Fruit fly (Drosophila melanogaster) Kc167 (cell line): ENCODE results near the gene Oatp33Eb.

ENCODE experiments used
- Myc ChIP-seq: fragments of >200 bp; optimal IDR thresholded peaks from 2 replicates; lab custom pipeline; 2017; ENCODE audit warnings: missing external identifiers
- Sin3A ChIP-seq: fragments of >200 bp; optimal IDR thresholded peaks from 2 replicates; lab custom pipeline; 2018; ENCODE audit warnings: missing external identifiers
- h ChIP-seq: fragments of >200 bp; optimal IDR thresholded peaks from 3 replicates; lab custom pipeline; 2018; ENCODE audit warnings: missing external identifiers
- insv ChIP-seq: fragments of >200 bp; optimal IDR thresholded peaks from 3 replicates; lab custom pipeline; 2018; ENCODE audit warnings: missing external identifiers
- psq ChIP-seq: fragments of >200 bp; optimal IDR thresholded peaks from 2 replicates; lab custom pipeline; 2017; ENCODE audit warnings: missing external identifiers
- ttk ChIP-seq: sonication (Bioruptor generic); optimal IDR thresholded peaks from 2 replicates; lab custom pipeline; 2017; ENCODE audit warnings: missing external identifiers

Oatp33Eb gene

DNA sequence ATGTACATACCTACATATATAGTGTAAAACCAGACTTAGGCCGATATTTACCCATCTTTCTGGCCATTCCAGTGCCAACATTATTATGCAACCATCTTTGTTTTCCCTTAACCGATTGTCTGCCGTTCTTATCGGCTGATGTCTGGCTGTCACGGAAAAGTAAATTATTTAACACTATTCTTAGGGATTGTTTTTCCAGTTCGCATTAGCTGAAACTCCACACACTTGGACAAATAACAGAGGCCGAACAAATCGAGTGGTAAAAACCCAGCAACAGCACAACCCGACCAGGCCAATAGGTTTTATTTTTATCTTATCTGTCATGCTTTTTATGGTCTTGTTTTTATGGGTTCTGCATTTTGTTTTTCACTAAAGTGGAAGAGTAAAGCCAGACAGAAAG, 25.3 kb downstream of the Oatp33Eb start:
- no peak for TF ChIP-seq h
- no peak for TF ChIP-seq Sin3A
- no peak for TF ChIP-seq insv (lab: Kevin White, UChicago)
- TF ChIP-seq psq (lab: Kevin White, UChicago) = no peak
- no peak for TF ChIP-seq Myc (lab: Kevin White, UChicago)
- TF ChIP-seq ttk (lab: Kevin White, UChicago) = no peak

DNA sequence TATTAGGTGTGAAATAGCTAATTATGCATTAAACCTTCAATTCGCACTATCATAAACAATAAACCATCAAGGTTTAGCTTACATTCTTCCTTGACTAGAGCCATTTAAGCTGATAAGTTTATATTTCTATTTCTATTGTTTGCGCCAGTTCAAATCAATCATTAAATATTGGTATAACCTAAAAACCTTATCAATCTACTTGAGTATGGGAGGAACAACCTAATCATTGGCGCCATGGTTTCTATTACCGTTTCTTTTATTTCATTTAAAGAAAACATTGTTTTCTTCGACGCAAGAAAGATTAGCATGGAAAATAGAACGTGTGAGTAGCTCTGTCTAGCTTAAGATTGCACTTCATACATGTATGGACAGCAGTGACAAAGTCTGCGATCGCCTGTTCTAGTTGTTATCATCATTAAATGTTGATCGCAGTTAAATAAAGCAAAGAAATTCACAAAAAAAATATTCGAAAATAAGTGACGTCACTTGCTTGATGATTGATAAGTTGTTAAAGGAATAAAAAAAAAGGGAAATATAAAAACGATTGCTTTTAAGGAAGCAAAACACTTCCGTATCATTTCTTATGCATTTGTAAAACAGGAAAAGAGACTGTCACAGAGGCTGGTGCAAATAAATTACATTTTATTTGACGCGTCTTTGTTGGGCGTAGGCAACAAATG, 26.1 kb downstream of the Oatp33Eb start:
- TF ChIP-seq Myc (lab: Kevin White, UChicago) (no peak), insv (lab: Kevin White, UChicago) (no peak), Sin3A (no peak), ttk (lab: Kevin White, UChicago) (no peak), h (no peak), psq (lab: Kevin White, UChicago) (no peak)

DNA sequence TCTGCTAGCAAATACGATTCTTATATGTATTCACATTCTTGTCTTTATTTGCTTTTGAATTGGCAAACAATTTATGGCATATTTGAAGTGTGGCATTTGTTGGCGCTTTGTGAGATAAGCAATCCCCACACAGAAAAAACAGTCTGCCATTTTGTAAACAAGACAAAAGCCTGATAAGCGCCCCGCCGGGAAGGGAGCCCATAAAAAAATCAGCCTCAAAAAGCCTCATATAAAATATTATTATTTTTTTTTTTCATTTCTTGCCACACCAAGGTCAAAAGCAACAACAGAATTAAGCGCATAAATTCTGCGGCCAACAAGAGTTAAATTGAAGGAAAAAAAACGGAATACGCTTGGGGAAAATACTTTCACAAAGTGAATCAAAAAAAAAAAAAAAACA, 27.0 kb downstream of the Oatp33Eb start:
- TF ChIP-seq psq (lab: Kevin White, UChicago) (no peak), h (no peak), ttk (lab: Kevin White, UChicago) (no peak), Sin3A (no peak), Myc (lab: Kevin White, UChicago) (no peak), insv (lab: Kevin White, UChicago) (no peak)

DNA sequence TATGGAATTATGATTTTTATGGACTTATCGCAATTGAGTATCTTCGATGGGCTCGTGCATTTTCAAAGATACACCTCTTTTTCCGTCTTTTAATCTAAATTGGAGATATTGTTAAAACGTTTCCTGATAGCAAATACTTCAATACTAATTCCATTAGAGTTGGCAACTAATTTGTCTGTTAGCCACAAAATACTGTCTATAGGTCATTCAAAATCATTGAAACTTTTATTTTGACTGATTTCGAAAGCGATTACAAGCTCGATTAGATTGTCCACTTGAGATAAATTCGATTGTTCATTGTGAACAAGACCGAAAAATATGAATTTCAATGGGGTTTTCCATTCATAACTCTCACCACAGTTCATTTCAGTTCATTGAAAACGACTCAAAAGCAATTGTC, 27.8 kb downstream of the Oatp33Eb start:
- TF ChIP-seq Myc (lab: Kevin White, UChicago) (no peak), psq (lab: Kevin White, UChicago) (no peak), h (no peak), ttk (lab: Kevin White, UChicago) (no peak), insv (lab: Kevin White, UChicago) (no peak), Sin3A (no peak)

DNA sequence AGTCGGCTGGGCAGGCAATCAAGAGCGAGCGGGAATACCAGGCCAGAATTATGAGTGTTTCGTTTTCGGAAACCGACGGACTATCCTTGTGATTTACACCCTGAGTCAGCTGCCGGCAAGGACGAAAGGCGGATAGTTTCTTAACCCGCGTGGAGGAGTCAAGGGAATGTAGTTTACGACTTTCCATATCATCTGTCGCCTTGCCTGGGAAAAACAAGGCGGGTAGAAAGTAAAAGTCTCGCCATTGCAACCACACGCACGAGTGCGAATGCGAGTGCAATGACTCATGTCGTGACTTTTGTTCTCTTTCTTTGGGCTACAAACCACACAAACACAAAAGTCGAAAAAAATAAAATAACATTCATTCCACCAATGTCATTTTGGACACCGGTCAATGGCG, 30.2 kb downstream of the Oatp33Eb start:
- TF ChIP-seq psq (lab: Kevin White, UChicago) (no peak), insv (lab: Kevin White, UChicago) (no peak), Myc (lab: Kevin White, UChicago) (no peak), h (no peak), ttk (lab: Kevin White, UChicago) (no peak), Sin3A (no peak)

DNA sequence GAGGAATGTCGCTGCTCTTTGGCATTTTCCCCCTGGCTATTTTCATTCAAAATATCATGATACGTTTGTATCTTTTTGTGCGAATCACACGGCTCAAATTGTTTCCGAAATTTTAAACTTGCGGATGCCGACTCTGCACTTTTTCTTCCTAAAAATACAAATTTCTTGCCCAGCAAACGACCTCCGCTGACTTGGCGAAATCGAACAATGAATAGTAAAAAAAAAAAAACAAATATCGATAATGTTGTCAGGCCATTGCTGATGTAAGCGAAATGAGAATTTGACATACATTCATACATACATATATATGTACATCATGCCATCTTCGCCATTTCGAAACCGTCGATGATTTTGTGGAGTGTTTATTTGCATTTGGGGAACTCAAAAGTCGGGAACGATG, 31.7 kb downstream of the Oatp33Eb start:
- TF ChIP-seq Myc (lab: Kevin White, UChicago) (no peak), Sin3A (no peak), ttk (lab: Kevin White, UChicago) (no peak), insv (lab: Kevin White, UChicago) (no peak), h (no peak), psq (lab: Kevin White, UChicago) (no peak)

DNA sequence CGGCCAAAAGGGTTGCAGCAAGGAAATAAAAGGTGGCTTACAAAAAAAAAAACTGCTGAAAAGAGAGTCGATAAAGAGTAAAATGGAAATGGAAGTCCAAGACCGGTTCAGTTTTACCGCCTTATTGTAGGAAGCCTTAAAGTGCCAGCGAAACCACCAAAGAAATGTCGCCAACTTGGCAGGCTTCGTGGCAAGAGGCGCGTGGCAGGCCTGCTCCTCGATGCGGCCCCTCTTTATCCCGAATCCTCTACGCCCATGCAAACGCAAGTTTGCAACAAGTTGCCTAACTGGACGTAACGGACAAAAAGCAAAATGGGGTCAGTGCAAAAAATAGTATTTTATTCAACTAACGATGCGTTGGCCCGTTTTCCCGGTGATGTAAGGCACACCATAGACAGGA, 32.6 kb downstream of the Oatp33Eb start:
- TF ChIP-seq psq (lab: Kevin White, UChicago) (no peak), ttk (lab: Kevin White, UChicago) (no peak), h (no peak), Myc (lab: Kevin White, UChicago) (no peak), Sin3A (no peak), insv (lab: Kevin White, UChicago) (no peak)

DNA sequence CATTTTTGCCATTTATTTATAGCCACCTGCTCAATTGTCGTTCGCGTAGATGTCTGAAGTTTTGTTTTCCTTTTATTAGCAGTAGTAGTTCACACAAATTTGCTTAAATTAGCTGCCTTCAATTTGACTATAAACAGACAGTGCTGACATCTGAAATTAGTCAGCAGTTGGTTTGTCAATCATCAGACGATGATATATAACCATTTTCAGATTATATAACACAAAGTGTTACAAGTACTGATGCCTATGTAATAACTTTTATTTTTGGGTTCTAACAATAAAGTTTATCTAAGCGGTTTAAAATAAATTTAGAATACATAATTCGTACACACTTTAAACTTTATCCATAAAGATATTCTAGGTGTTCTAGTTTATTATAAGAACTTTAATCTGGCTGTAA, 33.5 kb downstream of the Oatp33Eb start:
- TF ChIP-seq h (no peak), Myc (lab: Kevin White, UChicago) (no peak), Sin3A (no peak), insv (lab: Kevin White, UChicago) (no peak), psq (lab: Kevin White, UChicago) (no peak), ttk (lab: Kevin White, UChicago) (no peak)

DNA sequence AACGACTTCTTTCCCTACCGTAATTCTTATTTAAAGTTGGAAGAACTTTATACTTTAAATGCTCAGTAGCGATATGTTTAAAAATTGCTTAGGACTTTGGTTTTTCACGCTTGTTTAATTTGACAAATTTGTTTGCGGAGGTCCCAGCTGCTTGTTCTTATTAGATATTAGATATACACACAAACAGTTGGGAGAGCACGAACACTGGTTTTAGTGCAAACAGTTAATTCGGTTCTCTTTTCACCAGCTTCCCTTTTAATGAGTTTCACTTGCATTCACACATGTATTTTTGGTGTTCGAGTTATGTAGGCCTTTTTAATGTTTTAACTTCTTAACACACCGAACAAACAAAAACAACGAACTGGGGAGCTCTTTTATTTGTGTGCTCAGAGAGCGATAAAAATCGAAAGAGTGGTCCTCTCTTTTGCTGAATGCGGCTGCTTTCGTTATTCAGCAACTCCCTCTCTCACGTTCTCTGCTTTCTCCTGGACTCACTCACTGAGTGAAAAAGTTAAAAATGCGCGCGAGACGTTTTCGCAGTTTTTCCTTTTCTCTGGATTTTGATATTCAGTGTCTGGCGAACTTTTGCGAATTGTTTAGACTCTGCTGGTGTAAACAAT, 34.5 kb downstream of the Oatp33Eb start:
- TF ChIP-seq Sin3A (no peak), ttk (lab: Kevin White, UChicago) (no peak), psq (lab: Kevin White, UChicago) (no peak), h (no peak), insv (lab: Kevin White, UChicago) (no peak), Myc (lab: Kevin White, UChicago) (no peak)

DNA sequence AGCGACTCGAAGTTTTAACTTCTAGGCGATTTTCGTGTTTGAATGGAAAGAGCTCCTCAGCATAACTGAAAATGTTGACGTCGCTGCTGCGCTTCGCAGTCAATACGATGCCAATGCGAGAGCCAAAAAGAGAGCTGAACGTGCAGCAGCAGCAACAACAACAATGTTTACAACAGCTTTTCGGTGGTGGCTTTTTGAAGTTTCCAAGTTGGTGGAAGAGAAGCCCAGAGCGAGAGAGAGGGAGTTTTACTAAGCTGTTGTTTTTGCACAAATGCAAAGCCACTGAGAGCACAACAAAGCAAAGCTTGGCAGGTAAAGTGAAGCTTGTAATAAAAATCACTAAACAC, 35.2 kb downstream of the Oatp33Eb start:
- no peak for TF ChIP-seq h
- TF ChIP-seq Sin3A = no peak
- no peak for TF ChIP-seq ttk (lab: Kevin White, UChicago)
- TF ChIP-seq insv (lab: Kevin White, UChicago) = no peak
- no peak for TF ChIP-seq Myc (lab: Kevin White, UChicago)
- TF ChIP-seq psq (lab: Kevin White, UChicago) = no peak

DNA sequence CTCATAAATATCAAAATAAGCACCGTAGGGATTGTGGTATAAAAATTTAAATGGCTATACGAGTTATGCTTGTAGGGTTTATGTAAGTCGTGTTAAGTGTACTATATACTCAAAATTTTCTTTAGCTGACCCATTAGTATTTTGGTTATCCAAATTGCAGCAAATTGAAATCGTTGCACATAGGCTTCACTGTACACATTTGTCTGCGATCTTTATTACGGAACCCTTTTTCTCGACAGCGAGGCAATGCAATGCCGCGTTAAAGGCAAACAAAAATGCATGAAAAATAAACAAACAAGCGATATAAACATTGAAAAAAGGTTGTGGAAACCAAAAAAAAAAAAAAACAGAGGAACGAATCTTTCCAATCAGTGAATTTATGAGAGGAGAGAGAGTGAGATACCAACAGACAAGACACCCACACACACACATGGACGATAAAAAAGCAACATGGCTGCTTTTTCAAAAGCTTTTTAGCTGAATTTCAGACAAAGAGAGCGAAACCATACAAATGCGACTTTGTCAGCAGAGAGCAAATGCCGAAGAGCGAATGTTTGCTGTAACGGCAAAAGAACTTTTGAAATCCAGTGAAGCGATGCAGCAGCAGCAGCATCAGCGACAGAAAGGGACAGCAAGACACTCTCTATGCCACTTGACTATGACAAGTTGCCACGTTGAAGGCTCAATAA, 35.7 kb downstream of the Oatp33Eb start:
- no peak for TF ChIP-seq h
- no peak for TF ChIP-seq Myc (lab: Kevin White, UChicago)
- no peak for TF ChIP-seq psq (lab: Kevin White, UChicago)
- no peak for TF ChIP-seq ttk (lab: Kevin White, UChicago)
- no peak for TF ChIP-seq Sin3A
- TF ChIP-seq insv (lab: Kevin White, UChicago) = no peak
